Worm (Caenorhabditis elegans) whole organism, mixed stage, embryonic: ENCODE data around the gene fbxb-20.

Experiments
- M03D4.4 ChIP-seq: sonication (generic microtip); optimal IDR thresholded peaks from 2 replicates; lab custom pipeline; 2017; ENCODE audit warnings: mild to moderate bottlenecking, missing genetic modification characterization, missing compliant biosample characterization
- blmp-1 ChIP-seq: fragments of 150-350 bp; optimal IDR thresholded peaks from 2 replicates; lab custom pipeline; 2014; ENCODE audit warnings: missing biosample characterization, missing genetic modification characterization
- ceh-39 ChIP-seq: fragments of 150-350 bp; optimal IDR thresholded peaks from 2 replicates; lab custom pipeline; 2014; ENCODE audit warnings: missing biosample characterization, missing genetic modification characterization
- ceh-43 ChIP-seq: fragments of 200-800 bp; sonication (Bioruptor generic); optimal IDR thresholded peaks from 2 replicates; lab custom pipeline; 2018; ENCODE audit warnings: mild to moderate bottlenecking, missing genetic modification characterization, moderate library complexity, missing compliant biosample characterization
- ces-1 ChIP-seq: fragments of 150-350 bp; optimal IDR thresholded peaks from 2 replicates; lab custom pipeline; 2014; ENCODE audit warnings: missing biosample characterization, missing genetic modification reagents, missing genetic modification characterization
- cnd-1 ChIP-seq: fragments of 200-800 bp; sonication (Bioruptor generic); optimal IDR thresholded peaks from 2 replicates; lab custom pipeline; 2018; ENCODE audit warnings: mild to moderate bottlenecking, missing genetic modification characterization, missing compliant biosample characterization
- drap-1 ChIP-seq: fragments of 200-800 bp; sonication (Bioruptor generic); optimal IDR thresholded peaks from 3 replicates; lab custom pipeline; 2018; ENCODE audit warnings: mild to moderate bottlenecking, missing genetic modification characterization, missing compliant biosample characterization
- elt-1 ChIP-seq: sonication (generic microtip); optimal IDR thresholded peaks from 2 replicates; lab custom pipeline; 2017; ENCODE audit warnings: missing genetic modification characterization, mild to moderate bottlenecking, missing compliant biosample characterization, antibody characterized with exemption, moderate library complexity, borderline replicate concordance; ENCODE audit not compliant: insufficient read depth
- elt-3 ChIP-seq: fragments of 150-350 bp; optimal IDR thresholded peaks from 2 replicates; lab custom pipeline; 2014; ENCODE audit warnings: missing biosample characterization, missing genetic modification characterization
- flh-1 ChIP-seq: fragments of 200-800 bp; sonication (Bioruptor generic); optimal IDR thresholded peaks from 2 replicates; lab custom pipeline; 2018; ENCODE audit warnings: mild to moderate bottlenecking, missing genetic modification characterization, moderate library complexity, missing compliant biosample characterization
- ham-2 ChIP-seq: fragments of 200-800 bp; sonication (Bioruptor generic); optimal IDR thresholded peaks from 2 replicates; lab custom pipeline; 2018; ENCODE audit warnings: mild to moderate bottlenecking, missing genetic modification characterization, missing compliant biosample characterization
- hlh-1 ChIP-seq: fragments of 150-350 bp; optimal IDR thresholded peaks from 2 replicates; lab custom pipeline; 2014; ENCODE audit warnings: missing biosample characterization, missing genetic modification reagents, missing genetic modification characterization
- lin-13 ChIP-seq: fragments of 150-350 bp; optimal IDR thresholded peaks from 2 replicates; lab custom pipeline; 2014; ENCODE audit warnings: missing biosample characterization, missing genetic modification characterization
- lin-32 ChIP-seq: fragments of 200-800 bp; sonication (Bioruptor generic); optimal IDR thresholded peaks from 2 replicates; lab custom pipeline; 2018; ENCODE audit warnings: mild to moderate bottlenecking, missing genetic modification characterization, missing compliant biosample characterization
- lsy-2 ChIP-seq: fragments of 150-350 bp; optimal IDR thresholded peaks from 2 replicates; lab custom pipeline; 2014; ENCODE audit warnings: missing biosample characterization, missing genetic modification characterization
- mab-5 ChIP-seq: fragments of 150-350 bp; optimal IDR thresholded peaks from 2 replicates; lab custom pipeline; 2014; ENCODE audit warnings: missing biosample characterization, missing genetic modification characterization
- mep-1 ChIP-seq: fragments of 150-350 bp; optimal IDR thresholded peaks from 2 replicates; lab custom pipeline; 2017; ENCODE audit warnings: missing biosample characterization, missing genetic modification reagents, missing genetic modification characterization, inconsistent platforms
- mls-2 ChIP-seq: sonication (generic microtip); optimal IDR thresholded peaks from 2 replicates; lab custom pipeline; 2016; ENCODE audit warnings: mild to moderate bottlenecking, missing genetic modification characterization, moderate library complexity, missing compliant biosample characterization
- nhr-12 ChIP-seq: fragments of 150-350 bp; optimal IDR thresholded peaks from 2 replicates; lab custom pipeline; 2014; ENCODE audit warnings: missing biosample characterization, missing genetic modification characterization
- nhr-2 ChIP-seq: fragments of 150-350 bp; optimal IDR thresholded peaks from 2 replicates; lab custom pipeline; 2014; ENCODE audit warnings: missing biosample characterization, missing genetic modification characterization
- nhr-237 ChIP-seq: fragments of 150-350 bp; optimal IDR thresholded peaks from 2 replicates; lab custom pipeline; 2014; ENCODE audit warnings: missing biosample characterization, missing genetic modification characterization
- nhr-28 ChIP-seq: fragments of 150-350 bp; optimal IDR thresholded peaks from 2 replicates; lab custom pipeline; 2014; ENCODE audit warnings: missing biosample characterization, missing genetic modification characterization
- nhr-76 ChIP-seq: sonication (generic microtip); optimal IDR thresholded peaks from 2 replicates; lab custom pipeline; 2017; ENCODE audit warnings: missing biosample characterization, missing genetic modification characterization
- pha-4 ChIP-seq: fragments of 150-350 bp; optimal IDR thresholded peaks from 2 replicates; lab custom pipeline; 2018; ENCODE audit warnings: missing biosample characterization, missing genetic modification reagents, missing genetic modification characterization
- sem-2 ChIP-seq: fragments of 200-800 bp; sonication (Bioruptor generic); optimal IDR thresholded peaks from 2 replicates; lab custom pipeline; 2018; ENCODE audit warnings: mild to moderate bottlenecking, missing genetic modification characterization, missing compliant biosample characterization
- sptf-1 ChIP-seq: sonication (generic microtip); optimal IDR thresholded peaks from 2 replicates; lab custom pipeline; 2017; ENCODE audit warnings: mild to moderate bottlenecking, missing genetic modification characterization, moderate library complexity, missing compliant biosample characterization
- tbx-8 ChIP-seq: fragments of 200-800 bp; sonication (Bioruptor generic); optimal IDR thresholded peaks from 2 replicates; lab custom pipeline; 2018; ENCODE audit warnings: mild to moderate bottlenecking, missing genetic modification characterization, moderate library complexity, missing compliant biosample characterization
- unc-120 ChIP-seq: sonication (generic microtip); optimal IDR thresholded peaks from 2 replicates; lab custom pipeline; 2017; ENCODE audit warnings: missing genetic modification characterization, missing compliant biosample characterization; ENCODE audit not compliant: poor library complexity, severe bottlenecking
- unc-39 ChIP-seq: fragments of 150-350 bp; optimal IDR thresholded peaks from 2 replicates; lab custom pipeline; 2014; ENCODE audit warnings: missing biosample characterization, missing genetic modification characterization
- unc-62 ChIP-seq: fragments of 150-350 bp; optimal IDR thresholded peaks from 2 replicates; lab custom pipeline; 2014; ENCODE audit warnings: missing biosample characterization, missing genetic modification reagents, missing genetic modification characterization
- zip-8 ChIP-seq: fragments of 150-350 bp; optimal IDR thresholded peaks from 2 replicates; lab custom pipeline; 2014; ENCODE audit warnings: missing biosample characterization, missing genetic modification characterization
- ztf-11 ChIP-seq: fragments of 150-350 bp; optimal IDR thresholded peaks from 2 replicates; lab custom pipeline; 2014; ENCODE audit warnings: missing biosample characterization, missing genetic modification characterization

fbxb-20 gene

ce11 chrII:1670985-1671384 is 20.6 kb upstream of the fbxb-20 start:
- no peak for TF ChIP-seq ztf-11

- TF ChIP-seq mls-2 (tag; lab: Kevin White, UChicago) (no peak), nhr-2 (tag; lab: Kevin White, UChicago) (no peak), ztf-11 (no peak), nhr-28 (tag; lab: Kevin White, UChicago) (no peak), flh-1 (GFP tag; lab: Kevin White, UChicago) (no peak), nhr-237 (no peak)
Measured at ce11 chrII:1670260-1670879, 20.0 kb upstream of the fbxb-20 start, which contains the start of gene nhx-6. TSS of gene nhx-6 (plus strand) at chrII:1670829.

- TF ChIP-seq cnd-1 (tag; lab: Kevin White, UChicago), result no peak
- TF ChIP-seq sptf-1 (tag; lab: Kevin White, UChicago), result no peak
- no peak for TF ChIP-seq elt-3 (tag; lab: Kevin White, UChicago)
- TF ChIP-seq mab-5 (tag; lab: Kevin White, UChicago), result no peak
- TF ChIP-seq zip-8 (tag; lab: Kevin White, UChicago), result no peak
- TF ChIP-seq ceh-39 (tag; lab: Kevin White, UChicago), result no peak
- no peak for TF ChIP-seq pha-4 (tag; lab: Kevin White, UChicago)
- TF ChIP-seq lin-32, result no peak
- no peak for TF ChIP-seq nhr-12 (tag; lab: Kevin White, UChicago)
- TF ChIP-seq sem-2 (GFP tag; lab: Kevin White, UChicago), result no peak
- TF ChIP-seq nhr-2 (tag; lab: Kevin White, UChicago), result no peak
- TF ChIP-seq M03D4.4 (tag; lab: Kevin White, UChicago), result no peak
- TF ChIP-seq ceh-43 (GFP tag; lab: Kevin White, UChicago), result no peak
- no peak for TF ChIP-seq blmp-1 (tag; lab: Kevin White, UChicago)
Measured at ce11 chrII:1668913-1669312, 18.5 kb upstream of the fbxb-20 start, which contains the start of gene srw-97. TSS of gene srw-97 (minus strand) at chrII:1669013.

ce11 chrII:1666025-1666424 is 15.6 kb upstream of the fbxb-20 start, which contains the start of gene srlf-29:
TSS of gene srlf-29 (plus strand) at chrII:1666325.
- TF ChIP-seq elt-3 (tag; lab: Kevin White, UChicago), result no peak
- TF ChIP-seq unc-39 (tag; lab: Kevin White, UChicago), result no peak
- no peak for TF ChIP-seq elt-1 (tag; lab: Kevin White, UChicago)
- no peak for TF ChIP-seq tbx-8 (GFP tag; lab: Kevin White, UChicago)
- no peak for TF ChIP-seq nhr-12 (tag; lab: Kevin White, UChicago)
- no peak for TF ChIP-seq lin-32
- no peak for TF ChIP-seq ceh-43 (GFP tag; lab: Kevin White, UChicago)
- no peak for TF ChIP-seq nhr-28 (tag; lab: Kevin White, UChicago)
- no peak for TF ChIP-seq sem-2 (GFP tag; lab: Kevin White, UChicago)
- no peak for TF ChIP-seq hlh-1 (tag; lab: Kevin White, UChicago)
- TF ChIP-seq lsy-2, result no peak
- TF ChIP-seq ham-2 (GFP tag; lab: Kevin White, UChicago), result no peak
- no peak for TF ChIP-seq mep-1
- TF ChIP-seq drap-1 (GFP tag; lab: Kevin White, UChicago), result no peak
- TF ChIP-seq mab-5 (tag; lab: Kevin White, UChicago), result no peak
- TF ChIP-seq ceh-39 (tag; lab: Kevin White, UChicago), result no peak
- TF ChIP-seq sptf-1 (tag; lab: Kevin White, UChicago), result no peak
- TF ChIP-seq zip-8 (tag; lab: Kevin White, UChicago), result no peak

ce11 chrII:1663516-1663915 is 13.1 kb upstream of the fbxb-20 start, which contains the start of gene duxl-1:
TSS of gene duxl-1 (plus strand) at chrII:1663699.
- TF ChIP-seq sem-2 (GFP tag; lab: Kevin White, UChicago) (no peak), ztf-11 (peak; percentile 45), mep-1 (peak; percentile 10), elt-3 (tag; lab: Kevin White, UChicago) (no peak), sptf-1 (tag; lab: Kevin White, UChicago) (no peak), elt-1 (tag; lab: Kevin White, UChicago) (no peak), mab-5 (tag; lab: Kevin White, UChicago) (no peak), cnd-1 (tag; lab: Kevin White, UChicago) (peak; percentile 21), nhr-76 (tag; lab: Kevin White, UChicago) (no peak), lin-13 (tag; lab: Kevin White, UChicago) (no peak), unc-39 (tag; lab: Kevin White, UChicago) (no peak), M03D4.4 (tag; lab: Kevin White, UChicago) (no peak), unc-120 (tag; lab: Kevin White, UChicago) (no peak), lsy-2 (no peak), hlh-1 (tag; lab: Kevin White, UChicago) (no peak), drap-1 (GFP tag; lab: Kevin White, UChicago) (no peak), zip-8 (tag; lab: Kevin White, UChicago) (peak; percentile 8), nhr-237 (no peak), ces-1 (GFP tag; lab: Kevin White, UChicago) (no peak), ham-2 (GFP tag; lab: Kevin White, UChicago) (no peak), tbx-8 (GFP tag; lab: Kevin White, UChicago) (no peak), blmp-1 (tag; lab: Kevin White, UChicago) (no peak), mls-2 (tag; lab: Kevin White, UChicago) (no peak), pha-4 (tag; lab: Kevin White, UChicago) (peak; percentile 31), flh-1 (GFP tag; lab: Kevin White, UChicago) (no peak), ceh-43 (GFP tag; lab: Kevin White, UChicago) (no peak), ceh-39 (tag; lab: Kevin White, UChicago) (peak; percentile 93), unc-62 (no peak)
